Fruit fly (Drosophila melanogaster) whole organism, embryonic: ENCODE data around the gene Pgant35A.

Experiments used
- Awh ChIP-seq: fragments of 200-800 bp; sonication (Bioruptor generic); IDR thresholded peaks from 2 replicates; pipeline ENCODE4, ENCODE4 v1.3.6; 2022; ENCODE audit warnings: missing biosample characterization, missing genetic modification characterization
- B-H2 ChIP-seq: fragments of 200-800 bp; sonication (Bioruptor generic); optimal IDR thresholded peaks from 2 replicates; lab custom pipeline; 2018; ENCODE audit warnings: missing biosample characterization, mild to moderate bottlenecking, missing genetic modification characterization
- C15 ChIP-seq: fragments of 200-800 bp; sonication (Bioruptor generic); IDR thresholded peaks from 3 replicates; pipeline ENCODE4 v1.3.6; 2022; ENCODE audit warnings: missing biosample characterization, missing genetic modification characterization
- CG11085 ChIP-seq: fragments of 200-800 bp; sonication (Bioruptor generic); IDR thresholded peaks from 2 replicates; pipeline ENCODE4 v1.3.6; 2022; ENCODE audit warnings: missing biosample characterization, missing genetic modification characterization
- CG11093 ChIP-seq: fragments of 200-800 bp; sonication (Bioruptor generic); IDR thresholded peaks from 3 replicates; pipeline ENCODE4 v1.3.6; 2022; ENCODE audit warnings: missing biosample characterization, missing genetic modification characterization
- CG12071 ChIP-seq: fragments of 200-800 bp; sonication (Bioruptor generic); optimal IDR thresholded peaks from 3 replicates; lab custom pipeline; 2018; ENCODE audit warnings: missing biosample characterization, mild to moderate bottlenecking, missing genetic modification characterization
- CG12299 ChIP-seq: fragments of 200-800 bp; sonication (Bioruptor generic); optimal IDR thresholded peaks from 2 replicates; lab custom pipeline; 2018; ENCODE audit warnings: missing biosample characterization, mild to moderate bottlenecking, missing genetic modification characterization
- CG12769 ChIP-seq: fragments of 200-800 bp; sonication (Bioruptor generic); optimal IDR thresholded peaks from 2 replicates; lab custom pipeline; 2019; ENCODE audit warnings: missing biosample characterization, mild to moderate bottlenecking, missing genetic modification characterization, moderate library complexity
- CG13775 ChIP-seq: fragments of 200-800 bp; sonication (Bioruptor generic); optimal IDR thresholded peaks from 3 replicates; lab custom pipeline; 2017; ENCODE audit warnings: missing biosample characterization, mild to moderate bottlenecking, missing genetic modification characterization
- CG1603 ChIP-seq: fragments of 200-800 bp; sonication (Bioruptor generic); optimal IDR thresholded peaks from 2 replicates; lab custom pipeline; 2019; ENCODE audit warnings: missing biosample characterization, mild to moderate bottlenecking, missing genetic modification characterization, moderate library complexity
- CG32532 ChIP-seq: fragments of 200-800 bp; sonication (Bioruptor generic); IDR thresholded peaks from 2 replicates; pipeline ENCODE4 v1.3.6; 2022; ENCODE audit warnings: missing biosample characterization, missing genetic modification characterization
- CG34376 ChIP-seq: fragments of 200-800 bp; sonication (Bioruptor generic); optimal IDR thresholded peaks from 2 replicates; lab custom pipeline; 2018; ENCODE audit warnings: missing biosample characterization, mild to moderate bottlenecking, missing genetic modification characterization
- CG34422 ChIP-seq: fragments of 200-800 bp; sonication (Bioruptor generic); IDR thresholded peaks from 3 replicates; pipeline ENCODE4 v1.3.6; 2022; ENCODE audit warnings: missing biosample characterization, missing genetic modification characterization
- CG3726 ChIP-seq: fragments of 200-800 bp; sonication (Bioruptor generic); IDR thresholded peaks from 3 replicates; pipeline ENCODE4, ENCODE4 v1.3.6; 2022; ENCODE audit warnings: missing biosample characterization, missing genetic modification characterization
- CG4328 ChIP-seq: fragments of 200-800 bp; sonication (Bioruptor generic); optimal IDR thresholded peaks from 3 replicates; lab custom pipeline; 2017; ENCODE audit warnings: missing biosample characterization, missing genetic modification reagents, missing genetic modification characterization
- CG7271 ChIP-seq: fragments of 200-800 bp; sonication (Bioruptor generic); optimal IDR thresholded peaks from 2 replicates; lab custom pipeline; 2018; ENCODE audit warnings: missing biosample characterization, mild to moderate bottlenecking, missing genetic modification characterization, moderate library complexity
- CG8359 ChIP-seq: fragments of 200-800 bp; sonication (Bioruptor generic); optimal IDR thresholded peaks from 2 replicates; lab custom pipeline; 2017; ENCODE audit warnings: missing biosample characterization, mild to moderate bottlenecking, missing genetic modification characterization, borderline replicate concordance
- D ChIP-seq, 2 experiments: fragments of 200-800 bp in 1 of 2; fragments of >200 bp in 1 of 2; sonication (Bioruptor generic) in 1 of 2; optimal IDR thresholded peaks; 2 replicates in 1 of 2; 3 replicates in 1 of 2; lab custom pipeline; 2017; ENCODE audit warnings: mild to moderate bottlenecking in 1 of 2, missing biosample characterization in 1 of 2, missing genetic modification characterization in 1 of 2, missing genetic modification reagents in 1 of 2
- Eip74EF ChIP-seq, 2 experiments: fragments of 200-800 bp in 1 of 2; fragments of >200 bp in 1 of 2; sonication (Bioruptor generic) in 1 of 2; optimal IDR thresholded peaks; 2 replicates each; lab custom pipeline; 2017 to 2019; ENCODE audit warnings: missing biosample characterization in 2 of 2, missing genetic modification characterization in 2 of 2, mild to moderate bottlenecking in 1 of 2, moderate library complexity in 1 of 2
- HLH3B ChIP-seq: fragments of 200-800 bp; sonication (Bioruptor generic); IDR thresholded peaks from 2 replicates; pipeline ENCODE4 v1.3.6; 2022; ENCODE audit warnings: missing biosample characterization, missing genetic modification characterization
- Hr78 ChIP-seq, 2 experiments: fragments of 200-800 bp in 1 of 2; fragments of >200 bp in 1 of 2; sonication (Bioruptor generic) in 1 of 2; optimal IDR thresholded peaks; 2 replicates each; lab custom pipeline; 2017 to 2019; ENCODE audit warnings: missing biosample characterization in 2 of 2, missing genetic modification characterization in 2 of 2, mild to moderate bottlenecking in 1 of 2, moderate library complexity in 1 of 2
- Mad ChIP-seq: fragments of 200-800 bp; sonication (Bioruptor generic); optimal IDR thresholded peaks from 2 replicates; lab custom pipeline; 2016; ENCODE audit warnings: missing biosample characterization, missing genetic modification characterization
- Oli ChIP-seq: fragments of 200-800 bp; sonication (Bioruptor generic); optimal IDR thresholded peaks from 2 replicates; lab custom pipeline; 2018; ENCODE audit warnings: missing biosample characterization, mild to moderate bottlenecking, missing genetic modification characterization, moderate library complexity
- Ssrp ChIP-seq: fragments of 200-800 bp; sonication (Bioruptor generic); optimal IDR thresholded peaks from 2 replicates; lab custom pipeline; 2018; ENCODE audit warnings: missing biosample characterization, mild to moderate bottlenecking, missing genetic modification characterization, moderate library complexity
- Vsx1 ChIP-seq: fragments of 200-800 bp; sonication (Bioruptor generic); optimal IDR thresholded peaks from 2 replicates; lab custom pipeline; 2017; ENCODE audit warnings: missing biosample characterization, mild to moderate bottlenecking, missing genetic modification characterization, missing genetic modification reagents
- abd-A ChIP-seq: fragments of 200-800 bp; sonication (Bioruptor generic); optimal IDR thresholded peaks from 3 replicates; lab custom pipeline; 2019; ENCODE audit warnings: missing biosample characterization, mild to moderate bottlenecking, missing genetic modification characterization, moderate library complexity
- az2 ChIP-seq: fragments of 200-800 bp; sonication (Bioruptor generic); optimal IDR thresholded peaks from 3 replicates; lab custom pipeline; 2016; ENCODE audit warnings: missing biosample characterization, missing genetic modification characterization
- chinmo ChIP-seq: fragments of 200-800 bp; sonication (Bioruptor generic); IDR thresholded peaks from 4 replicates; pipeline ENCODE4 v1.3.6; 2022; ENCODE audit warnings: missing biosample characterization, missing genetic modification characterization; ENCODE audit not compliant: partially characterized antibody
- cwo ChIP-seq: fragments of 200-800 bp; sonication (Bioruptor generic); optimal IDR thresholded peaks from 3 replicates; lab custom pipeline; 2017; ENCODE audit warnings: missing biosample characterization, missing genetic modification characterization, mild to moderate bottlenecking, moderate library complexity, missing genetic modification reagents
- fd3F ChIP-seq: fragments of 200-800 bp; sonication (Bioruptor generic); optimal IDR thresholded peaks from 2 replicates; lab custom pipeline; 2018; ENCODE audit warnings: missing biosample characterization, mild to moderate bottlenecking, missing genetic modification characterization, moderate library complexity
- fd64A ChIP-seq: fragments of 200-800 bp; sonication (Bioruptor generic); optimal IDR thresholded peaks from 3 replicates; lab custom pipeline; 2018; ENCODE audit warnings: missing biosample characterization, mild to moderate bottlenecking, missing genetic modification characterization
- ftz-f1 ChIP-seq: fragments of 200-800 bp; sonication (Bioruptor generic); optimal IDR thresholded peaks from 2 replicates; lab custom pipeline; 2016; ENCODE audit warnings: missing biosample characterization, missing genetic modification characterization
- grn ChIP-seq: fragments of 200-800 bp; sonication (Bioruptor generic); optimal IDR thresholded peaks from 3 replicates; lab custom pipeline; 2017; ENCODE audit warnings: missing biosample characterization, missing genetic modification characterization
- mirr ChIP-seq: fragments of 200-800 bp; sonication (Bioruptor generic); optimal IDR thresholded peaks from 3 replicates; lab custom pipeline; 2018; ENCODE audit warnings: missing biosample characterization, mild to moderate bottlenecking, missing genetic modification characterization
- nau ChIP-seq: fragments of 200-800 bp; sonication (Bioruptor generic); optimal IDR thresholded peaks from 3 replicates; lab custom pipeline; 2017; ENCODE audit warnings: missing biosample characterization, mild to moderate bottlenecking, missing genetic modification characterization, missing genetic modification reagents
- nmo ChIP-seq: fragments of 200-800 bp; sonication (Bioruptor generic); optimal IDR thresholded peaks from 2 replicates; lab custom pipeline; 2018; ENCODE audit warnings: missing biosample characterization, mild to moderate bottlenecking, missing genetic modification characterization, moderate library complexity
- oc ChIP-seq: fragments of 200-800 bp; sonication (Bioruptor generic); optimal IDR thresholded peaks from 2 replicates; lab custom pipeline; 2018; ENCODE audit warnings: missing biosample characterization, mild to moderate bottlenecking, missing genetic modification characterization, moderate library complexity
- otp ChIP-seq: fragments of 200-800 bp; sonication (Bioruptor generic); IDR thresholded peaks from 3 replicates; pipeline ENCODE4, ENCODE4 v1.3.6; 2022; ENCODE audit warnings: missing biosample characterization, missing genetic modification characterization
- run ChIP-seq: fragments of 200-800 bp; sonication (Bioruptor generic); optimal IDR thresholded peaks from 3 replicates; lab custom pipeline; 2018; ENCODE audit warnings: missing biosample characterization, mild to moderate bottlenecking, missing genetic modification characterization
- sd ChIP-seq: fragments of 200-800 bp; sonication (Bioruptor generic); optimal IDR thresholded peaks from 3 replicates; lab custom pipeline; 2018; ENCODE audit warnings: missing biosample characterization, mild to moderate bottlenecking, missing genetic modification characterization, moderate library complexity
- sens ChIP-seq: fragments of 200-800 bp; sonication (Bioruptor generic); peaks from one replicate; lab custom pipeline; 2016; ENCODE audit warnings: missing biosample characterization, missing genetic modification characterization
- sisA ChIP-seq: fragments of 200-800 bp; sonication (Bioruptor generic); IDR thresholded peaks from 2 replicates; pipeline ENCODE4 v1.3.6; 2022; ENCODE audit warnings: missing biosample characterization, missing genetic modification characterization
- sqz ChIP-seq: fragments of 200-800 bp; sonication (Bioruptor generic); optimal IDR thresholded peaks from 3 replicates; lab custom pipeline; 2018; ENCODE audit warnings: missing biosample characterization, mild to moderate bottlenecking, missing genetic modification characterization
- tx ChIP-seq: fragments of 200-800 bp; sonication (Bioruptor generic); optimal IDR thresholded peaks from 2 replicates; lab custom pipeline; 2016; ENCODE audit warnings: missing biosample characterization, missing genetic modification characterization
- vvl ChIP-seq: fragments of 200-800 bp; sonication (Bioruptor generic); IDR thresholded peaks from 2 replicates; pipeline ENCODE4 v1.3.6; 2022; ENCODE audit warnings: missing biosample characterization, missing genetic modification characterization

The Pgant35A gene

DNA sequence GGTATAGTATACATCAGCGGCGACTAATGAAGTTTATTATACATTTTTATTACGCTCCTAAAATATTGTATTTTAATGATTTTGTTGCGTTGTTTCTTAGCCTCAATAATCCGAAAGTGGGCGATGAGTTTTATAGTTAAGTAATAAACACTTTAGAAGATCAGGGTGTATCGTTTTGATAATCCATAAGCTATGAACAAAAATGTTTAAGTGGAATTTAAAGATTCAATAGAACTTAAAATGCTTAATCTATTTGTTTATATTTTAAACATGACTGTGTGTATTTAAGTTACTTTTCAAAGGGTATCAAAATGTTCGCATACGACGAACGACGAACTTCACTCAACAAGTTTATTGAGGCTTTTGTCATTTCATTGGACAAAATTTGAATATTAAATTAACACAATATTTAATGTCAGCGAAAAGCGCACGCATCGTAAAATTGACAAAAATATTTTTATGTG is 13.2 kb downstream of the Pgant35A start (continued):
- no peak for TF ChIP-seq sqz (GFP tag; lab: Kevin White, UChicago)
- peak; percentile 55 for TF ChIP-seq CG12071

DNA sequence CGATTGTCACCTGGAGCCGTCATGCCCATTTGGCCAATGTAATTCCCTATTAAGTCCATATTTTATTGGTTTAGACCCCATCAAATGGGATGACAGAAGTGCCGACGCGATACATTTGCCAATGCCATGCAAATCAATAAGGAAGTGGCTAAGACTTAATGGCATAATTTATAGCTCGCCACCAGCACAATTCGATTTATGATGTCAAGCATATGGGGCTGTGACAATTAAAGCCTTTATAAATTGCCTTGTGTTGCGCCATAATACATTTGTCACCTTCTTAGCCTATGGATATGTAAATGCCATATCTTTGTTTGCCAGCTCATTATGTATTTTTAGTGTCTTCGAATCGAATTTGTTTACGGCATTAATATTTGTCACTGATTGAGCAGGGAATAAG is 14.2 kb downstream of the Pgant35A start:
- TF ChIP-seq CG12299 (no peak), mirr (GFP tag; lab: Kevin White, UChicago) (peak; percentile 27), Awh (GFP tag; lab: Robert Waterston, UW) (peak; percentile 14; the same call in 1 of the 2 replicates), chinmo (GFP tag; lab: Robert Waterston, UW) (peak; percentile 64; the same call in 1 of the 4 replicates), CG34376 (GFP tag; lab: Kevin White, UChicago) (no peak), CG12769 (tag; lab: Kevin White, UChicago) (peak; percentile 58), abd-A (tag; lab: Kevin White, UChicago) (peak; percentile 83), ftz-f1 (GFP tag; lab: Kevin White, UChicago) (no peak), sd (peak; percentile 51), Eip74EF (GFP tag; optimal IDR thresholded peaks at IDR 0.05; lab: Kevin White, UChicago) (peak in 1 of 2 experiments; percentile 83), HLH3B (no peak), CG4328 (GFP tag; lab: Kevin White, UChicago) (peak; percentile 12), C15 (GFP tag; lab: Robert Waterston, UW) (0 out of 3 replicates have a peak, but pooled peaks have one; percentile 16), oc (tag; lab: Kevin White, UChicago) (peak; percentile 68), Hr78 (GFP tag; optimal IDR thresholded peaks at IDR 0.05; lab: Kevin White, UChicago) (no peak)

DNA sequence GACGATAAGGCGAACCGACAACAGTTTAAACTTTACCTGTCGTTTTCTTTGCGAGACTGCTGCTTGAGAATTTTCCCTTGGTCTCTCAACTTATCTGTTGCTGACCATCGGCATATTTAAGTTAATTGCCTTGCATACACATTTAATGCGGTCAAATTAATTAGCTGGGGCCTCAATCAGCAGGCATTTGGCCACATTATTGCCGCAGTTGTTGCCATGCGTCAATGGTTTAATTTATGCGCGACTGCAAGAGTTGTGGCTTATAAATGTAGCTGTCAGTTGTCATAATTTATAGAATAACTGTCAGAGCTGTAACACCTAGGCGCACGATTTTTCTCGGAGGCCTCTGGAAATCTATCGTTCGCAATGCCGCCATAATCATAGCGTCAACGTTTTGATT is 15.0 kb downstream of the Pgant35A start:
- TF ChIP-seq CG34422 (GFP tag; lab: Robert Waterston, UW) = no peak
- no peak for TF ChIP-seq Ssrp (tag; lab: Kevin White, UChicago)
- no peak for TF ChIP-seq CG11093
- TF ChIP-seq CG32532 (GFP tag; lab: Robert Waterston, UW) = no peak
- TF ChIP-seq fd64A (GFP tag; lab: Kevin White, UChicago) = no peak
- TF ChIP-seq sens (GFP tag; lab: Kevin White, UChicago) = peak; percentile 62
- peak; percentile 9 for TF ChIP-seq sd
- TF ChIP-seq fd3F = no peak
- TF ChIP-seq CG8359 (GFP tag; lab: Kevin White, UChicago) = no peak
- TF ChIP-seq cwo (GFP tag; lab: Kevin White, UChicago) = no peak
- no peak for TF ChIP-seq sisA (GFP tag; lab: Robert Waterston, UW)
- TF ChIP-seq Vsx1 (GFP tag; lab: Kevin White, UChicago) = peak; percentile 55
- no peak for TF ChIP-seq D (optimal IDR thresholded peaks at IDR 0.05; lab: Kevin White, UChicago)
- TF ChIP-seq D (GFP tag; optimal IDR thresholded peaks at IDR 0.05; lab: Kevin White, UChicago) = no peak
- TF ChIP-seq grn (GFP tag; lab: Kevin White, UChicago) = peak; percentile 27
- no peak for TF ChIP-seq CG13775
- no peak for TF ChIP-seq az2 (GFP tag; lab: Kevin White, UChicago)
- TF ChIP-seq Oli (tag; lab: Kevin White, UChicago) = no peak
- TF ChIP-seq Awh (GFP tag; lab: Robert Waterston, UW) = peak; percentile 95
- peak; percentile 55 for TF ChIP-seq vvl
- no peak for TF ChIP-seq CG11085 (GFP tag; lab: Robert Waterston, UW)
- no peak for TF ChIP-seq nmo (GFP tag; lab: Kevin White, UChicago)
- peak; percentile 27 for TF ChIP-seq nau (GFP tag; lab: Kevin White, UChicago)
- no peak for TF ChIP-seq CG3726 (GFP tag; lab: Robert Waterston, UW)
- TF ChIP-seq CG7271 = no peak
- TF ChIP-seq abd-A (tag; lab: Kevin White, UChicago) = peak; percentile 63
- TF ChIP-seq Mad (GFP tag; lab: Kevin White, UChicago) = no peak
- peak; percentile 79; the same call in 2 of the 4 replicates for TF ChIP-seq chinmo (GFP tag; lab: Robert Waterston, UW)
- no peak for TF ChIP-seq CG1603
- 0 out of 3 replicates have a peak, but pooled peaks have one; percentile 6 for TF ChIP-seq otp (GFP tag; lab: Robert Waterston, UW)
- TF ChIP-seq tx (GFP tag; lab: Kevin White, UChicago) = no peak
- no peak for TF ChIP-seq B-H2
- TF ChIP-seq run = peak; percentile 59
- TF ChIP-seq, all 482 proteins: peak for 11
